Fruit fly (Drosophila melanogaster): ENCODE data around the gene Nepl11.
A peak's percentile ranks its signal among the peaks of the same experiment; 100 is the strongest.

The Nepl11 gene

DNA sequence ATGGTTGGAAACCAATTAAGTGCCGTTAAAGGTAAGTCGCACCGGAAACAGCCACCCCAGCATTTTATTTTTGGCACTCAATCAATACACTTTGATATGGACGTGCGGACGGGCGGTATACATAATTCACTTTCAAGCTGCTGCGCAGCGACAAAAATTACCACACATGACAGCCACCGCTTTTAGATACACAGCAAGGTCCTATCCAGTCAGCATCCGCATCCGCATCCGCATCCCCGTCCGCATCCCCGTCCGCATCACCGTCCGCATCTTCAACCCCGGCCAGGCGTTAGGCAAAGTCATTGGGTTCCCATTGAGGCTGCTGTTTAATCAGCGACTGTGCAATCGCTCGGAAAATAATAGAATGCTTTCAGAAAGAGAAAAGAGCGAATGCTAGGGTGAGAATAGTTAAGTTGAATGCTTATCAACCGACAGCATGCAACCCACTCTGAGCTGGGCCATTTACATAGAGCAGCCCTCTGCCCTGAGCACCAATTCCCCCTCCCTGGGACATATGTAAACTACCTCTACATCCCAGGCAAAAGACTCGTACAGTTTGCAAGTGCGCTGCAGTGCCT, 10.2 kb downstream of the Nepl11 start:
- peak; percentile 54 for TF ChIP-seq Med (GFP tag)
- TF ChIP-seq HmgZ (tag; optimal IDR thresholded peaks at IDR 0.05), result no peak
- no peak for TF ChIP-seq dati (GFP tag; IDR thresholded peaks at IDR 0.05)
- peak; percentile 84 for TF ChIP-seq pros (GFP tag; optimal IDR thresholded peaks at IDR 0.05)
- peak; percentile 96 for TF ChIP-seq CG13775 (GFP tag; optimal IDR thresholded peaks at IDR 0.05)
- no peak for TF ChIP-seq CkIIα-i1 (GFP tag; IDR thresholded peaks at IDR 0.05)
- TF ChIP-seq bigmax (GFP tag; optimal IDR thresholded peaks at IDR 0.05), result no peak
- no peak for TF ChIP-seq maf-S (GFP tag; optimal IDR thresholded peaks at IDR 0.05)
- TF ChIP-seq unc-4 (GFP tag; IDR thresholded peaks at IDR 0.05; ENCODE audit: partially characterized antibody), result no peak
- no peak for TF ChIP-seq CG12236 (GFP tag; optimal IDR thresholded peaks at IDR 0.05)
- no peak for TF ChIP-seq gsb (GFP tag; IDR thresholded peaks at IDR 0.05)
- no peak for TF ChIP-seq Hr39 (optimal IDR thresholded peaks at IDR 0.05)
- TF ChIP-seq luna (GFP tag; optimal IDR thresholded peaks at IDR 0.05), result no peak
- TF ChIP-seq vvl (GFP tag; IDR thresholded peaks at IDR 0.05), result 0 out of 2 replicates have a peak, but pooled peaks have one; percentile 26
- peak; percentile 70; the same call in 2 of the 3 replicates for TF ChIP-seq CG2199 (GFP tag; IDR thresholded peaks at IDR 0.05)
- peak; percentile 28 for TF ChIP-seq Hey (tag; optimal IDR thresholded peaks at IDR 0.05)
- no peak for TF ChIP-seq lov (optimal IDR thresholded peaks at IDR 0.05)
- 0 out of 3 replicates have a peak, but pooled peaks have one; percentile 50 for TF ChIP-seq lov (GFP tag; IDR thresholded peaks at IDR 0.05)
- no peak for TF ChIP-seq klu (GFP tag; IDR thresholded peaks at IDR 0.05)
- no peak for TF ChIP-seq Atf6 (GFP tag; IDR thresholded peaks at IDR 0.05)
- no peak for TF ChIP-seq sc (optimal IDR thresholded peaks at IDR 0.05)
- TF ChIP-seq sc (GFP tag; optimal IDR thresholded peaks at IDR 0.05), result no peak
- no peak for TF ChIP-seq Dfd (GFP tag; optimal IDR thresholded peaks at IDR 0.05)
- peak; percentile 16 for TF ChIP-seq Ets65A (GFP tag)
- no peak for TF ChIP-seq CG17912 (GFP tag; optimal IDR thresholded peaks at IDR 0.05)
- peak; percentile 26; the same call in 1 of the 2 replicates for TF ChIP-seq crol (GFP tag; IDR thresholded peaks at IDR 0.05)
- peak; percentile 20 for TF ChIP-seq abd-A (tag; optimal IDR thresholded peaks at IDR 0.05)
- TF ChIP-seq ci (GFP tag; IDR thresholded peaks at IDR 0.05), result 0 out of 3 replicates have a peak, but pooled peaks have one; percentile 24
- no peak for TF ChIP-seq pzg (GFP tag; optimal IDR thresholded peaks at IDR 0.05)
- TF ChIP-seq bowl (GFP tag; IDR thresholded peaks at IDR 0.05), result no peak
- peak; percentile 51 for TF ChIP-seq nerfin-1 (tag; optimal IDR thresholded peaks at IDR 0.05)
- no peak for TF ChIP-seq NK7.1 (GFP tag; optimal IDR thresholded peaks at IDR 0.05)
- peak; percentile 10; the same call in 1 of the 2 replicates for TF ChIP-seq onecut (GFP tag; IDR thresholded peaks at IDR 0.05)

dm6 chr3R:4282207-4282606, 12.4 kb downstream of the Nepl11 start:
- TF ChIP-seq kay (GFP tag; optimal IDR thresholded peaks at IDR 0.05) (no peak), zen (tag; optimal IDR thresholded peaks at IDR 0.05) (no peak), slou (GFP tag; optimal IDR thresholded peaks at IDR 0.05) (no peak), onecut (GFP tag; IDR thresholded peaks at IDR 0.05) (peak; percentile 56), grau (tag; optimal IDR thresholded peaks at IDR 0.05) (no peak), CG17568 (GFP tag; optimal IDR thresholded peaks at IDR 0.05) (no peak), CG5180 (GFP tag; optimal IDR thresholded peaks at IDR 0.05) (no peak), TFAM (GFP tag; optimal IDR thresholded peaks at IDR 0.05) (no peak), seq (GFP tag; IDR thresholded peaks at IDR 0.05) (no peak), CG13894 (tag; optimal IDR thresholded peaks at IDR 0.05) (peak; percentile 61), sisA (GFP tag; IDR thresholded peaks at IDR 0.05) (no peak), HHEX (GFP tag; optimal IDR thresholded peaks at IDR 0.05) (no peak), CG11456 (GFP tag; IDR thresholded peaks at IDR 0.05) (no peak), sd (tag; optimal IDR thresholded peaks at IDR 0.05) (no peak), stwl (tag; optimal IDR thresholded peaks at IDR 0.05) (no peak), Pdp1 (GFP tag; optimal IDR thresholded peaks at IDR 0.05) (peak in 1 of 2 experiments; percentile 75), Deaf1 (tag; optimal IDR thresholded peaks at IDR 0.05) (no peak), klu (GFP tag; IDR thresholded peaks at IDR 0.05) (no peak), Hsf (GFP tag; optimal IDR thresholded peaks at IDR 0.05) (no peak), CG8290 (GFP tag; optimal IDR thresholded peaks at IDR 0.05) (no peak), CG8290 (tag; optimal IDR thresholded peaks at IDR 0.05) (no peak), fru (optimal IDR thresholded peaks at IDR 0.05) (no peak), CG10654 (GFP tag; optimal IDR thresholded peaks at IDR 0.05) (no peak)

Data from whole organism, embryonic.